Fruit fly (Drosophila melanogaster) Kc167 (cell line): ENCODE measurements around the gene CG6610.

Experiments used
- Myc ChIP-seq: fragments of >200 bp; optimal IDR thresholded peaks from 2 replicates; lab custom pipeline; 2017; ENCODE audit warnings: missing external identifiers
- Sin3A ChIP-seq: fragments of >200 bp; optimal IDR thresholded peaks from 2 replicates; lab custom pipeline; 2018; ENCODE audit warnings: missing external identifiers
- h ChIP-seq: fragments of >200 bp; optimal IDR thresholded peaks from 3 replicates; lab custom pipeline; 2018; ENCODE audit warnings: missing external identifiers
- insv ChIP-seq: fragments of >200 bp; optimal IDR thresholded peaks from 3 replicates; lab custom pipeline; 2018; ENCODE audit warnings: missing external identifiers
- psq ChIP-seq: fragments of >200 bp; optimal IDR thresholded peaks from 2 replicates; lab custom pipeline; 2017; ENCODE audit warnings: missing external identifiers
- ttk ChIP-seq: sonication (Bioruptor generic); optimal IDR thresholded peaks from 2 replicates; lab custom pipeline; 2017; ENCODE audit warnings: missing external identifiers

CG6610 gene

DNA sequence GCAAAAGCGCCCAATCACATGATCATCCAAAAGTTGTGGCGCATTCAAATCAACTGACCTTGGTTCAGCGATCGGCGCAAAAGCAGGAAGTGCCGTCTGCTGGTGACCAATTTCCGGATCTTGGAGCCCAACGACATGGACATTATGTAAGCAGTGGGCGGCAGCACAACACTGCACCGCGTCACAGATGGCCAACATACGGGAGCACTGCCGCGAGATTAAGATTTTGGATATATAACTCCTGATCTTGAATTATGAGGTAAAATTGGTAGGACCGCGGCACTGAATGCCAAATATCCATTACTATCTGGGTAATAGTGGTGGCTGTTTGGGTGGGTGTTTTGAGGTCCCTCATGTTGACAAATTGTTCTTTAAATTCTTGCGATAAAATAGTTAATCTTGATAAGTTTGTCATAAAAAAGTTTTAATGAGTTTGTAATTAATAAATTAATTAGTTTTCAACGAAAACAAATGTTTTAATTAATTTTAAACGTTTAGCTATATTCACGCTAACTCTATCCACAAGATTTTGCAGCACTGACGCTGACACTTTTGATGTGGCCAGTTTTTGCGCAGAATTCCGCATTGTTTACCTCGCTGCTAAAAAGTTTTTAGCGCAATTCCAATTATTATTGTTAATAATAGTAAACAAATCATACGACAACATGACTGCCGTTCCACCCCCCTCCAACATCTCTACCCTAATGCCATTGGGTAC lies at the start of gene CG6610, which contains the start of gene CG13295:
Gene CG6610, plus strand, starts transcription at position 562 of the 718 bp plus-strand sequence.
Gene CG13295, minus strand, starts transcription at position 271 of the 718 bp plus-strand sequence.
- no peak for TF ChIP-seq psq (lab: Kevin White, UChicago)
- no peak for TF ChIP-seq Myc (lab: Kevin White, UChicago)
- TF ChIP-seq ttk (lab: Kevin White, UChicago): no peak
- TF ChIP-seq insv: no peak
- no peak for TF ChIP-seq Sin3A (lab: Kevin White, UChicago)
- no peak for TF ChIP-seq h

DNA sequence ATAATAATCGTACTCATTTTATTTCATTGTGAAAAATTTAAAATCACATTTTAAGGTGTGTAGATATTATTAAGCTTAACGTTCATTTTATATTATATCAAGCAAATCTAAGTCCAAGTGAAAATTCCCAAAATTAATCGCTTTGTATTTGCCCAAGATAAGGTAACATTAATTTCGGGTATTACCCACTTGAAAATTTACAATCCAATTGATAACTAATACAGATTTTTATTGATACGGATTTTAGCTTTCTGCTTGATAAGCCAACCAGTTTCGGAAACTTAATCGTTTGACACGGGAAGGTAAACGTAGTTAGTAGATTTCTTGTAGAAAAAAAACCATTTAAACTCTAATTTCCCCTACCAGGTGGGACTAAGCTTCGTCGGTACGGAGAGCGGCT lies 42.3 kb upstream of the CG6610 start:
- no peak for TF ChIP-seq Sin3A (lab: Kevin White, UChicago)
- no peak for TF ChIP-seq Myc (lab: Kevin White, UChicago)
- no peak for TF ChIP-seq insv
- TF ChIP-seq psq (lab: Kevin White, UChicago): no peak
- no peak for TF ChIP-seq h
- TF ChIP-seq ttk (lab: Kevin White, UChicago): no peak

DNA sequence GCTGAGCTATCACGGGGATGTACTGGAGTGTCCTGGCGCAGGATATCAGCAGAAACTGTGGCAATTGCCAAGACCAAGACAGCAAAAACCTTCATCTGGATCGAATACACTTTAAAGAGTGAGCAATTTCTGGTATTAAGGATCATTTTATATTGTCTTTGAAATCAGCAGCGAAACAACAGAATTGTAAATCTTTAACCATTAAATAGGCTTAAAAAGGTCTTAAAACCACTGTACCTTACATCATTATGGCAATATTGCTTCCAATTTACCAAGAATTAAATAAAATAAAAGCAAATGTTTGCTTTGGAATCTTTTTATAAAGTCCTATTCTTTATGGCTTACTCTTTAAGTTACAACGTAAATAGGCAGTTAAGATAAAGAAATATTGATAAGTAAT lies 40.8 kb upstream of the CG6610 start, which contains the start of gene CG10477:
Gene CG10477, minus strand, starts transcription at position 101 of the 400 bp plus-strand sequence.
- TF ChIP-seq h: no peak
- no peak for TF ChIP-seq Myc (lab: Kevin White, UChicago)
- TF ChIP-seq Sin3A (lab: Kevin White, UChicago): no peak
- TF ChIP-seq insv: no peak
- no peak for TF ChIP-seq psq (lab: Kevin White, UChicago)
- TF ChIP-seq ttk (lab: Kevin White, UChicago): no peak

DNA sequence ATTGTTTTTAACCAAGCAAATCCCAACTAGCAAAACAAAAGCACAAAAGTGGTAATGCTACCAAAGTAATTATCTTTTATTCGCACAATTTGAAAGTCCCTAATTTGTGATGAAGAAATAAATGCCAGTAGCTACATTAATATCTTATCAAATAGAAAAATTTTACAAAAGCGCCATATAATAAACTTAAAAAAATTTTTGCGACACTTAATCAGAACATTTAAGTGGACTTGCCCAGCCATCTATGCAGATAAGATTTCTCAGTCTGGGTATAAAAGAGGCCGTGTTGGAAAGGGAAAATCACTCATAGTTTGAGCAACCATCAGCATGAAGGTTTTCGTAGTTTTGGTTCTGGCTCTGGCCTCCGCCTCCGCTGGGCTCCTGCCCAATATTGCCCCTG lies 40.4 kb upstream of the CG6610 start, which contains the start of gene yip7:
Gene yip7, plus strand, starts transcription at position 301 of the 400 bp plus-strand sequence.
- TF ChIP-seq psq (lab: Kevin White, UChicago): no peak
- no peak for TF ChIP-seq Sin3A (lab: Kevin White, UChicago)
- no peak for TF ChIP-seq h
- no peak for TF ChIP-seq ttk (lab: Kevin White, UChicago)

DNA sequence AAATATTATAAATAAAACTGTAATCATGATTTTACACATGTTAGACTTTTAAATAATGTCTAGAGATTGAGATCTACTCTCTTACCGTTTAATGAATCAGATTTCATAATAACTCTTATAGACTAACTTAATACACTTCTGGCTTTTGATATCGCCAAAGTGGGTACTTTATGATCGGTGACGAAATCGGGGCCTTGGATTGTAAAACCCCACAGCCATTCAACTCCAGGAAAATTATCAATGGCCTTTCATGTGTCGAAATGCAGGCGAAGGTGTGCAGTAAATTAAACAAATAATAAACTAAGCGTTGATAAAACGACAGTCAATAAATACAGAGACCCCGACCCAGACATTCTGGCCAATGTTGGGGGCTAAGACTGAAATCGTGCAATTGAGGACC lies 39.2 kb upstream of the CG6610 start:
- TF ChIP-seq h (no peak), psq (lab: Kevin White, UChicago) (no peak), Myc (lab: Kevin White, UChicago) (no peak), Sin3A (lab: Kevin White, UChicago) (no peak), ttk (lab: Kevin White, UChicago) (no peak), insv (no peak)

DNA sequence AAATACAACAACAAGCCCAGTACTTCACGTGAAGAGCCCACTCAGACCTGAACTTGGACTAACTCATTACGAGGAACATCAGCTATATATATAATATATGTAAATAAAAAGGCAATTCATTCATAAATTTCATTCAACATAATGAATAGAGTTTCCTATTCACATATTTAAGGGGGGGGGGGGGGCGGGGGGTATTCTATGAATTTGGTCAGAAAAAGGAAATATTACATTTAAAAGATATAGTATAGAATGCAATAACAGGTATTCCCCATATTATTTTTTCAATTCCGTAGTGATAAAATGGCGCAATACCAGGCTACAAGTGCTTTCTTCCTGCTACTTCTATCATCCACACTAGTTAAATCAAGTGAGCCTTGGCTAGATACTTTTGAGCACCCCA lies 38.5 kb upstream of the CG6610 start, which contains the start of gene CG6462:
Gene CG6462, plus strand, starts transcription at position 301 of the 400 bp plus-strand sequence.
- no peak for TF ChIP-seq insv
- no peak for TF ChIP-seq Sin3A (lab: Kevin White, UChicago)
- TF ChIP-seq ttk (lab: Kevin White, UChicago): no peak
- no peak for TF ChIP-seq h
- TF ChIP-seq Myc (lab: Kevin White, UChicago): no peak
- no peak for TF ChIP-seq psq (lab: Kevin White, UChicago)

DNA sequence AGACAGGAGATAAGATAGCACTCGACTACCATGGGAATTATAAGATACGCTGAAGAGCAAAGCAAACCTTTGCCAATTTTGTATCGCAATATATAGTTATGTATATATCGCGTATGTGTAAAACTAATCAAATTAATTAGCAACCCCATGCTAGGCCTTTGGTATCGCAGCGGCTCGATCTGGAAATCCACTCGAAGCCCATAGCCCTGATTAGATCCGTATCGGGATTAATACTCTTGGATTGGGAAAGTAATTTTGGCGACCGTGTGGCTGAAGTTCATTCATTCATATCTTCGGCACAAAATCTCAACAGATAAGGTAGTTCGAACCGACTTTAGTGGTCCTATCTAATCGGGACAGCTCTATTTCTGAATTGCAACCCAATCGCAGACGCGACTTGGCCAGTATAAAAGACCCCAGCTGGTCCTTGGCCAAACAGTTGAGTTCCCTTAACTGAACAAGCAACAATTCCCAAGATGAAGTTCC lies 36.6 kb upstream of the CG6610 start, which contains the start of gene Jon65Aiv:
Gene Jon65Aiv, plus strand, starts transcription at position 436 of the 486 bp plus-strand sequence.
- TF ChIP-seq psq (lab: Kevin White, UChicago) (no peak), Sin3A (lab: Kevin White, UChicago) (no peak)

DNA sequence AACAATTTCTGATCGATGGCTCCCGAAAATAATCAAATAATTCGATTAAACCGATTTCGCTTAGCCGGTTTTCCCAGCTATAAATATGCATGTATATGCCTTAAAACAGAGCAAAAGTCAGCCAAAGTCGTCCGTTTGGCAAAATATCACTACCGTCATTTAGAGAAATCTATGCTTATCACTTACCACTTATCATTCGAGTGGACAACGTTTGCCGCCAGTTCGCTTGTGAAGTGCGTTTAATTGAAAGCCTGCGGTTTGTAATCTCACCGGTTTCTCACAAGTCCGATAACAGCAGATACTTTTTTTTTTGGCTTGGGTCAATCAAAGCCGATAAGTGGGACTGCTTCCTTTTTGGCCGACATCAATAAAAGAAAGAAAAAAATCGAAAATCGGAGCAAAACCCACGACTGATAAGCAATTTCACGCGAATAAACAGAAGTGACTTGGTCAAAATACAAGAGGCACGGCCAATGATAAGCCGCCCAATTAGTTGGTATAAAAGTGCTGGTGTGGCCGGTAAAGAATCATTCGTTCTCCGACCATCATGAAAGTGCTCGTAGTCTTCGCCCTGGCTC lies 25.0 kb upstream of the CG6610 start, which contains the start of gene Jon65Aiii:
Gene Jon65Aiii, plus strand, starts transcription at position 528 of the 578 bp plus-strand sequence.
- no peak for TF ChIP-seq h
- no peak for TF ChIP-seq psq (lab: Kevin White, UChicago)
- no peak for TF ChIP-seq insv
- TF ChIP-seq Sin3A (lab: Kevin White, UChicago): no peak
- no peak for TF ChIP-seq ttk (lab: Kevin White, UChicago)
- no peak for TF ChIP-seq Myc (lab: Kevin White, UChicago)

DNA sequence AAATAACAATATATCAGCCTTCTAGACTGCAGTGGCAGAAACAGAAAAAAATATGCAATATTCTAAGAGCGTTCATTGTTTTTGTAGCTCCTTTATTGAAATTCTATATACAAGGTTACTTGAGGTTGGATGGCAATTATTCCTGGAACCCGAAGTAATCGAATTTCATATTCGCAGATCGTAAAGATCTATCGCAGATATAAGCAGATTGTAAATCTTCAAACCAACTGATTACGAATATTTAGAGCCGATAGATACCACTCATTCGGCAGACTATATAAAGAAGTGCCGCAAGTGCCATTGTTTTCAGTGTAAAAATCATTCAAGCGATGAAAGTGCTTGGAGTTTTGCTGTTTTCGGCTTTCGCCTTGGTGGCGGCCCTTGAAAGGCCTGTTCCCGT lies 23.3 kb upstream of the CG6610 start, which contains the start of gene Jon65Aii:
Gene Jon65Aii, plus strand, starts transcription at position 301 of the 400 bp plus-strand sequence.
- no peak for TF ChIP-seq h
- TF ChIP-seq psq (lab: Kevin White, UChicago): no peak
- TF ChIP-seq Myc (lab: Kevin White, UChicago): no peak
- TF ChIP-seq Sin3A (lab: Kevin White, UChicago): no peak
- no peak for TF ChIP-seq ttk (lab: Kevin White, UChicago)
- no peak for TF ChIP-seq insv

DNA sequence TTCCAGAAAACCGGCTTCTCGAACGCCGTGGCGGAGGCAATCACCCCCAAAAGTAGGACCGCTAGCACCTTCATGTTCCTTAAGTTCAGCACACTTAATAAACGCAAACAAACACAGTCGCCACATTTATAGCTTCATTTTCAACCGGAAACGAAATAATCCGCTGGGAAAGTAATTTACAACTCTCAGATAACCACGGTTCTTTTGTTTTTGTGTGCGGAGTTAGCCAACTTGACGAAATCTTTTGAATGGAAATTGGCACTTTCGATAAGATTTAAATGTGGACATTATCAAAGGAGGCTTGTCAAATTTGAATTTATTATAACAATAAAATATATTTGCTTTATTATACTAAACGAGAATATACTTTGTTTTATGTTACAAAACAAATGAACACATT lies 21.0 kb upstream of the CG6610 start, which contains the start of gene Jon65Ai:
Gene Jon65Ai, minus strand, starts transcription at position 101 of the 400 bp plus-strand sequence.
- TF ChIP-seq psq (lab: Kevin White, UChicago): no peak
- TF ChIP-seq Sin3A (lab: Kevin White, UChicago): no peak
- TF ChIP-seq h: no peak

DNA sequence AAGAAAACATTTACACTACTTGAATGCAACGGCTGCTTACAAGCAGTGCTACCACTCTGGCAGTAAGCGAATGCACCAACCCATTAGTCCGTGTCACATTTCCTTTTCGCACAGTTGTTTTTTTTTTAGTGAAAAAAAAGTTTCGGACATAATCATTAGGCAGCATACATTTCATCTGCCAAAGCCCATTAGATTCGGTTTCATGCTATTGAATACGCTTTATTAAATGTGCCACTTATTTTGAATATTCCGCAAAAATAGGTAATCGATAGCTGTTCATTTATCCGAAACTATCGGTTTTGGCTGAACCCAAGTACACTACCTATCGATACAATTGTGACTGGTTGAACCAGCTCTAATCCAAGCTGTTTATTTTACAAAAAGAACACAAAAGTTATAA lies 20.5 kb upstream of the CG6610 start, which contains the start of gene tant:
Gene tant, plus strand, starts transcription at position 334 of the 400 bp plus-strand sequence.
- TF ChIP-seq Sin3A (lab: Kevin White, UChicago): no peak
- TF ChIP-seq psq (lab: Kevin White, UChicago): no peak
- TF ChIP-seq Myc (lab: Kevin White, UChicago): no peak
- no peak for TF ChIP-seq ttk (lab: Kevin White, UChicago)
- no peak for TF ChIP-seq insv
- no peak for TF ChIP-seq h
